Fruit fly (Drosophila melanogaster) whole organism, embryonic: ENCODE data around the gene CG32333.

Experiments
- B-H2 ChIP-seq: fragments of 200-800 bp; sonication (Bioruptor generic); optimal IDR thresholded peaks from 2 replicates; lab custom pipeline; 2018; ENCODE audit warnings: missing biosample characterization, mild to moderate bottlenecking, missing genetic modification characterization
- CG12236 ChIP-seq: fragments of 200-800 bp; sonication (Bioruptor generic); optimal IDR thresholded peaks from 2 replicates; lab custom pipeline; 2016; ENCODE audit warnings: missing biosample characterization, missing genetic modification characterization
- CG12391 ChIP-seq: fragments of 200-800 bp; sonication (Bioruptor generic); optimal IDR thresholded peaks from 3 replicates; lab custom pipeline; 2018; ENCODE audit warnings: missing biosample characterization, mild to moderate bottlenecking, missing genetic modification characterization, moderate library complexity
- CG13123 ChIP-seq: fragments of 200-800 bp; sonication (Bioruptor generic); optimal IDR thresholded peaks from 2 replicates; lab custom pipeline; 2016; ENCODE audit warnings: missing biosample characterization, missing genetic modification characterization
- CG13424 ChIP-seq: fragments of 200-800 bp; sonication (Bioruptor generic); optimal IDR thresholded peaks from 2 replicates; lab custom pipeline; 2019; ENCODE audit warnings: missing biosample characterization, mild to moderate bottlenecking, missing genetic modification characterization, moderate library complexity
- CG13624 ChIP-seq: fragments of 200-800 bp; sonication (Bioruptor generic); optimal IDR thresholded peaks from 2 replicates; lab custom pipeline; 2016; ENCODE audit warnings: missing biosample characterization, missing genetic modification characterization
- CG14441 ChIP-seq: fragments of 200-800 bp; sonication (Bioruptor generic); IDR thresholded peaks from 2 replicates; pipeline ENCODE4 v1.3.6; 2022; ENCODE audit warnings: missing biosample characterization, missing genetic modification characterization
- CG14860 ChIP-seq: fragments of 200-800 bp; sonication (Bioruptor generic); IDR thresholded peaks from 3 replicates; pipeline ENCODE4 v1.3.6; 2022; ENCODE audit warnings: missing biosample characterization, missing genetic modification characterization; ENCODE audit not compliant: partially characterized antibody
- CG15011 ChIP-seq: fragments of 200-800 bp; sonication (Bioruptor generic); optimal IDR thresholded peaks from 3 replicates; lab custom pipeline; 2018; ENCODE audit warnings: missing biosample characterization, mild to moderate bottlenecking, missing genetic modification characterization
- CG1602 ChIP-seq: fragments of 200-800 bp; sonication (Bioruptor generic); optimal IDR thresholded peaks from 3 replicates; lab custom pipeline; 2016; ENCODE audit warnings: missing biosample characterization, missing genetic modification characterization
- CG1792 ChIP-seq: fragments of 200-800 bp; sonication (Bioruptor generic); optimal IDR thresholded peaks from 2 replicates; lab custom pipeline; 2016; ENCODE audit warnings: missing biosample characterization, missing genetic modification characterization
- CG18476 ChIP-seq: fragments of 200-800 bp; sonication (Bioruptor generic); optimal IDR thresholded peaks from 2 replicates; lab custom pipeline; 2016; ENCODE audit warnings: missing biosample characterization, mild to moderate bottlenecking, missing genetic modification characterization
- CG2678 ChIP-seq: fragments of 200-800 bp; sonication (Bioruptor generic); optimal IDR thresholded peaks from 3 replicates; lab custom pipeline; 2019; ENCODE audit warnings: missing biosample characterization, mild to moderate bottlenecking, missing genetic modification characterization, moderate library complexity
- CG4282 ChIP-seq: fragments of 200-800 bp; sonication (Bioruptor generic); optimal IDR thresholded peaks from 2 replicates; lab custom pipeline; 2016; ENCODE audit warnings: missing biosample characterization, missing genetic modification characterization
- CG4404 ChIP-seq: fragments of 200-800 bp; sonication (Bioruptor generic); IDR thresholded peaks from 2 replicates; pipeline ENCODE4 v1.3.6; 2022; ENCODE audit warnings: missing biosample characterization, missing genetic modification characterization
- CG4617 ChIP-seq: fragments of 200-800 bp; sonication (Bioruptor generic); optimal IDR thresholded peaks from 3 replicates; lab custom pipeline; 2016; ENCODE audit warnings: missing biosample characterization, missing genetic modification characterization, borderline replicate concordance
- CG5953 ChIP-seq: fragments of 200-800 bp; sonication (Bioruptor generic); IDR thresholded peaks from 2 replicates; pipeline ENCODE4 v1.3.6; 2022; ENCODE audit warnings: missing biosample characterization, missing genetic modification characterization
- CG6272 ChIP-seq: fragments of 200-800 bp; sonication (Bioruptor generic); IDR thresholded peaks from 2 replicates; pipeline ENCODE4 v1.3.6; 2022; ENCODE audit warnings: missing biosample characterization, missing genetic modification characterization
- CG7745 ChIP-seq: fragments of 200-800 bp; sonication (Bioruptor generic); optimal IDR thresholded peaks from 2 replicates; lab custom pipeline; 2018; ENCODE audit warnings: missing biosample characterization, mild to moderate bottlenecking, missing genetic modification characterization, moderate library complexity
- CG8478 ChIP-seq: fragments of >200 bp; optimal IDR thresholded peaks from 2 replicates; lab custom pipeline; 2018
- CG9215 ChIP-seq: fragments of 200-800 bp; sonication (Bioruptor generic); IDR thresholded peaks from 2 replicates; pipeline ENCODE4 v1.3.6; 2022; ENCODE audit warnings: missing biosample characterization, missing genetic modification characterization
- CHES-1-like ChIP-seq: fragments of 200-800 bp; sonication (Bioruptor generic); optimal IDR thresholded peaks from 2 replicates; lab custom pipeline; 2016; ENCODE audit warnings: missing biosample characterization, missing genetic modification characterization
- Dll ChIP-seq: fragments of 200-800 bp; sonication (Bioruptor generic); IDR thresholded peaks from 4 replicates; pipeline ENCODE4 v1.3.6; 2022; ENCODE audit warnings: missing biosample characterization, missing genetic modification characterization; ENCODE audit not compliant: partially characterized antibody
- Dref ChIP-seq: fragments of 200-800 bp; sonication (Bioruptor generic); IDR thresholded peaks from 2 replicates; pipeline ENCODE4 v1.3.6; 2022; ENCODE audit warnings: missing biosample characterization, missing genetic modification characterization
- Ets65A ChIP-seq: fragments of 200-800 bp; sonication (Bioruptor generic); peaks from one replicate; lab custom pipeline; 2016; ENCODE audit warnings: missing biosample characterization, missing genetic modification characterization
- Max ChIP-seq: fragments of 200-800 bp; sonication (Bioruptor generic); optimal IDR thresholded peaks from 2 replicates; lab custom pipeline; 2016; ENCODE audit warnings: missing biosample characterization, mild to moderate bottlenecking, missing genetic modification characterization
- NFAT ChIP-seq: fragments of 200-800 bp; sonication (Bioruptor generic); IDR thresholded peaks from 2 replicates; pipeline ENCODE4 v1.3.6; 2022; ENCODE audit warnings: missing biosample characterization, missing genetic modification characterization
- Rfx ChIP-seq: fragments of 200-800 bp; sonication (Bioruptor generic); IDR thresholded peaks from 2 replicates; pipeline ENCODE4 v1.3.6; 2022; ENCODE audit warnings: missing biosample characterization, missing genetic modification characterization
- Vsx1 ChIP-seq: fragments of 200-800 bp; sonication (Bioruptor generic); optimal IDR thresholded peaks from 2 replicates; lab custom pipeline; 2017; ENCODE audit warnings: missing biosample characterization, mild to moderate bottlenecking, missing genetic modification characterization, missing genetic modification reagents
- Xrp1 ChIP-seq: fragments of 200-800 bp; sonication (Bioruptor generic); IDR thresholded peaks from 2 replicates; pipeline ENCODE4 v1.3.6; 2022; ENCODE audit warnings: missing biosample characterization, missing genetic modification characterization
- abd-A ChIP-seq: fragments of 200-800 bp; sonication (Bioruptor generic); optimal IDR thresholded peaks from 3 replicates; lab custom pipeline; 2019; ENCODE audit warnings: missing biosample characterization, mild to moderate bottlenecking, missing genetic modification characterization, moderate library complexity
- cad ChIP-seq: fragments of >200 bp; optimal IDR thresholded peaks from 2 replicates; lab custom pipeline; 2017; ENCODE audit warnings: missing biosample characterization, missing genetic modification characterization
- dmrt99B ChIP-seq: fragments of 200-800 bp; sonication (Bioruptor generic); optimal IDR thresholded peaks from 2 replicates; lab custom pipeline; 2018; ENCODE audit warnings: missing biosample characterization, mild to moderate bottlenecking, missing genetic modification characterization, moderate library complexity
- dysf ChIP-seq: fragments of 200-800 bp; sonication (Bioruptor generic); IDR thresholded peaks from 3 replicates; pipeline ENCODE4 v1.3.6; 2022; ENCODE audit warnings: missing biosample characterization, missing genetic modification characterization
- eve ChIP-seq, 2 experiments: fragments of >200 bp; optimal IDR thresholded peaks; 2 replicates each; lab custom pipeline; 2017; ENCODE audit warnings: missing biosample characterization in 2 of 2, missing genetic modification characterization in 2 of 2
- kni ChIP-seq: fragments of 200-800 bp; sonication (Bioruptor generic); optimal IDR thresholded peaks from 3 replicates; lab custom pipeline; 2017; ENCODE audit warnings: mild to moderate bottlenecking, missing biosample characterization, missing genetic modification reagents, missing genetic modification characterization
- mirr ChIP-seq: fragments of 200-800 bp; sonication (Bioruptor generic); optimal IDR thresholded peaks from 3 replicates; lab custom pipeline; 2018; ENCODE audit warnings: missing biosample characterization, mild to moderate bottlenecking, missing genetic modification characterization
- nom ChIP-seq: fragments of 200-800 bp; sonication (Bioruptor generic); optimal IDR thresholded peaks from 2 replicates; lab custom pipeline; 2017; ENCODE audit warnings: missing biosample characterization, missing genetic modification characterization, mild to moderate bottlenecking, moderate library complexity, missing genetic modification reagents
- seq ChIP-seq: fragments of 200-800 bp; sonication (Bioruptor generic); IDR thresholded peaks from 2 replicates; pipeline ENCODE4 v1.3.6; 2022; ENCODE audit warnings: missing biosample characterization, missing genetic modification characterization
- shn ChIP-seq: fragments of 200-800 bp; sonication (Bioruptor generic); optimal IDR thresholded peaks from 3 replicates; lab custom pipeline; 2016; ENCODE audit warnings: missing biosample characterization, missing genetic modification characterization
- sisA ChIP-seq: fragments of 200-800 bp; sonication (Bioruptor generic); IDR thresholded peaks from 2 replicates; pipeline ENCODE4 v1.3.6; 2022; ENCODE audit warnings: missing biosample characterization, missing genetic modification characterization
- slou ChIP-seq: fragments of 200-800 bp; sonication (Bioruptor generic); optimal IDR thresholded peaks from 3 replicates; lab custom pipeline; 2016; ENCODE audit warnings: missing biosample characterization, missing genetic modification characterization
- sug ChIP-seq: fragments of 200-800 bp; optimal IDR thresholded peaks from 2 replicates; lab custom pipeline; 2019; ENCODE audit warnings: missing biosample characterization, mild to moderate bottlenecking, missing genetic modification characterization, moderate library complexity
- tap ChIP-seq: fragments of 200-800 bp; optimal IDR thresholded peaks from 3 replicates; lab custom pipeline; 2019; ENCODE audit warnings: missing biosample characterization, mild to moderate bottlenecking, missing genetic modification characterization, moderate library complexity
- trem ChIP-seq: fragments of 200-800 bp; optimal IDR thresholded peaks from 3 replicates; lab custom pipeline; 2019; ENCODE audit warnings: missing biosample characterization, mild to moderate bottlenecking, missing genetic modification characterization, moderate library complexity
- usp ChIP-seq: fragments of >200 bp; optimal IDR thresholded peaks from 2 replicates; lab custom pipeline; 2017; ENCODE audit warnings: missing biosample characterization, missing genetic modification characterization
- vfl ChIP-seq: fragments of 200-800 bp; sonication (Bioruptor generic); optimal IDR thresholded peaks from 2 replicates; lab custom pipeline; 2016; ENCODE audit warnings: missing biosample characterization, missing genetic modification characterization
- vvl ChIP-seq: fragments of 200-800 bp; sonication (Bioruptor generic); IDR thresholded peaks from 2 replicates; pipeline ENCODE4 v1.3.6; 2022; ENCODE audit warnings: missing biosample characterization, missing genetic modification characterization
- wek ChIP-seq: fragments of 200-800 bp; sonication (Bioruptor generic); optimal IDR thresholded peaks from 3 replicates; lab custom pipeline; 2018; ENCODE audit warnings: missing biosample characterization, mild to moderate bottlenecking, missing genetic modification characterization, moderate library complexity
- wor ChIP-seq: fragments of 200-800 bp; sonication (Bioruptor generic); IDR thresholded peaks from 2 replicates; pipeline ENCODE4 v1.3.6; 2022; ENCODE audit warnings: missing biosample characterization, missing genetic modification characterization
- zen2 ChIP-seq: fragments of 200-800 bp; sonication (Bioruptor generic); IDR thresholded peaks from 3 replicates; pipeline ENCODE4 v1.3.6; 2022; ENCODE audit warnings: missing biosample characterization, missing genetic modification characterization; ENCODE audit not compliant: partially characterized antibody

Gene CG32333

DNA sequence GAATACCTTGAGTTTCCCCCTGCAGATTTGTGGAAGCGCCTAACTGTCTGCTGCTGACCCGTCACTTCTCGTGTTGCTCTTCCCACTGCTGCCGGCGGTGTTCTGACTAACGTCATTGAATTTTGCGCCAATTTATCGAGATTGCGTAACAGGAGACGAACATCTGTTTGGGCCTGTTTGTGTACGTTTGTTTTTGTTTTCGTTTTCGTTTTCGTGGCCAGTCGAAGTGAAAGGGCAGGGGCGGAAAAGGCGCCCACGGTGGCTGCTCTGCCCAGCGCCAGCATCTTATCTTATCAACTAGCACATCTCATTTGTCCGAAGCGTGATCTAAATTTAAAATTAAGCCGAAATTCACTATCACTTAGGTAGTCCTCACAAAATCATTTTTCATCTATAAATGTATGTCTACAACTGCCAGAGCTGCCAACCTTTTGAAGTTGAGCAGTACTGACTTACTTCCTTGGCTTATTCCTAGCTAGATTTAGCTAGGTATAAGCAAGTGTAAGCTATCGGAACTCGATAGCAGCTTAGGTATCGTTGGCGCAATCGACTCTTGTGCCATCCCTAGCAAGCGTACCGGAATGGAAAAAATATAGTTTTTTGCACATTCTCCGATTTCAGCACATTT, 31.4 kb downstream of the CG32333 start, which contains the start of the genes Ctr9 and Nt5a (continued):
- TF ChIP-seq shn (GFP tag; lab: Kevin White, UChicago) = peak; percentile 76
- peak; percentile 88 for TF ChIP-seq NFAT (GFP tag; lab: Robert Waterston, UW)
- TF ChIP-seq abd-A (tag; lab: Kevin White, UChicago) = no peak
- TF ChIP-seq vvl = peak; percentile 78
- TF ChIP-seq zen2 = peak; percentile 57
- no peak for TF ChIP-seq wor (GFP tag; lab: Robert Waterston, UW)
- TF ChIP-seq CG1602 = no peak
- peak; percentile 61 for TF ChIP-seq CG12391 (tag; lab: Kevin White, UChicago)
- TF ChIP-seq B-H2 = peak; percentile 87
- TF ChIP-seq sug = peak; percentile 75
- TF ChIP-seq tap (tag; lab: Kevin White, UChicago) = no peak
- TF ChIP-seq CG9215 = peak; percentile 44
- no peak for TF ChIP-seq Vsx1
- TF ChIP-seq CG7745 (tag; lab: Kevin White, UChicago) = no peak
- TF ChIP-seq eve (GFP tag; optimal IDR thresholded peaks at IDR 0.05; lab: Kevin White, UChicago) = no peak
- no peak for TF ChIP-seq CG2678 (tag; lab: Kevin White, UChicago)
- TF ChIP-seq CG14441 (GFP tag; lab: Robert Waterston, UW) = no peak
- TF ChIP-seq CG6272 = peak; percentile 62
- peak; percentile 32 for TF ChIP-seq sisA (GFP tag; lab: Robert Waterston, UW)
- no peak for TF ChIP-seq Max (GFP tag; lab: Kevin White, UChicago)
- TF ChIP-seq usp = no peak
- TF ChIP-seq Xrp1 (GFP tag; lab: Robert Waterston, UW) = no peak
- TF ChIP-seq cad (GFP tag; lab: Kevin White, UChicago) = no peak
- peak; percentile 71 for TF ChIP-seq vfl (GFP tag; lab: Kevin White, UChicago)
- peak; percentile 75; the same call in 3 of the 4 replicates for TF ChIP-seq Dll (GFP tag; lab: Robert Waterston, UW)
- no peak for TF ChIP-seq nom (GFP tag; lab: Kevin White, UChicago)
- peak; percentile 98 for TF ChIP-seq CG4617
- TF ChIP-seq CG1792 (GFP tag; lab: Kevin White, UChicago) = peak; percentile 62
- TF ChIP-seq seq = no peak; the same call in 1 of the 2 replicates
- TF ChIP-seq CG12236 = no peak
- TF ChIP-seq mirr (GFP tag; lab: Kevin White, UChicago) = peak; percentile 64
- TF ChIP-seq Dref (GFP tag; lab: Robert Waterston, UW) = peak; percentile 96
- TF ChIP-seq dmrt99B = no peak
- TF ChIP-seq CG8478 (lab: Kevin White, UChicago) = no peak
- TF ChIP-seq kni (GFP tag; lab: Kevin White, UChicago) = peak; percentile 79
- TF ChIP-seq dysf (GFP tag; lab: Robert Waterston, UW) = peak; percentile 40; the same call in 2 of the 3 replicates
- TF ChIP-seq CG15011 (GFP tag; lab: Kevin White, UChicago) = no peak
- peak; percentile 56 for TF ChIP-seq CHES-1-like (GFP tag; lab: Kevin White, UChicago)
- no peak for TF ChIP-seq CG5953
- TF ChIP-seq CG13624 = peak; percentile 70
- no peak for TF ChIP-seq CG18476
- TF ChIP-seq CG14860 = peak; percentile 68
- TF ChIP-seq CG4282 (GFP tag; lab: Kevin White, UChicago) = peak; percentile 27
- TF ChIP-seq Rfx = peak; percentile 85
- peak; percentile 65 for TF ChIP-seq CG13424 (tag; lab: Kevin White, UChicago)
- TF ChIP-seq CG13123 (GFP tag; lab: Kevin White, UChicago) = peak; percentile 33
- no peak for TF ChIP-seq CG4404 (GFP tag; lab: Robert Waterston, UW)
- peak; percentile 99 for TF ChIP-seq trem (tag; lab: Kevin White, UChicago)
- TF ChIP-seq wek (GFP tag; lab: Kevin White, UChicago) = no peak
- TF ChIP-seq Ets65A = peak; percentile 90
- no peak for TF ChIP-seq slou (GFP tag; lab: Kevin White, UChicago)
